Fruit fly (Drosophila melanogaster) Kc167 (cell line): ENCODE measurements around the gene salm.

Experiments used
- Myc ChIP-seq: fragments of >200 bp; optimal IDR thresholded peaks from 2 replicates; lab custom pipeline; 2017; ENCODE audit warnings: missing external identifiers
- h ChIP-seq: fragments of >200 bp; optimal IDR thresholded peaks from 3 replicates; lab custom pipeline; 2018; ENCODE audit warnings: missing external identifiers
- insv ChIP-seq: fragments of >200 bp; optimal IDR thresholded peaks from 3 replicates; lab custom pipeline; 2018; ENCODE audit warnings: missing external identifiers
- psq ChIP-seq: fragments of >200 bp; optimal IDR thresholded peaks from 2 replicates; lab custom pipeline; 2017; ENCODE audit warnings: missing external identifiers
- ttk ChIP-seq: sonication (Bioruptor generic); optimal IDR thresholded peaks from 2 replicates; lab custom pipeline; 2017; ENCODE audit warnings: missing external identifiers

dm6 chr2L:11414084-11414647, 31.2 kb downstream of the salm start:
- no peak for TF ChIP-seq Myc (lab: Kevin White, UChicago)
- TF ChIP-seq psq (lab: Kevin White, UChicago) = no peak
- no peak for TF ChIP-seq insv (lab: Kevin White, UChicago)
- no peak for TF ChIP-seq ttk (lab: Kevin White, UChicago)
- TF ChIP-seq h (lab: Kevin White, UChicago) = no peak
